Worm (Caenorhabditis elegans) whole organism, L4 larva: ENCODE results near the gene acr-2.

Experiments
- F26F4.8 ChIP-seq: fragments of 200-800 bp; sonication (Bioruptor generic); conservative IDR thresholded peaks from 2 replicates; pipeline ENCODE4 v1.3.6; 2022; ENCODE audit warnings: missing genetic modification characterization, missing compliant biosample characterization
- F49E8.2 ChIP-seq: sonication (generic microtip); optimal IDR thresholded peaks from 2 replicates; lab custom pipeline; 2016; ENCODE audit warnings: missing compliant biosample characterization, mild to moderate bottlenecking, missing genetic modification characterization, borderline replicate concordance
- Y105C5A.15 ChIP-seq: fragments of 200-800 bp; sonication (Bioruptor generic); IDR thresholded peaks from 2 replicates; pipeline ENCODE4 v1.3.6; 2022; ENCODE audit warnings: missing genetic modification characterization, missing compliant biosample characterization
- ZK337.2 ChIP-seq: fragments of 200-800 bp; sonication (Bioruptor generic); IDR thresholded peaks from 2 replicates; pipeline ENCODE4 v1.3.6; 2022; ENCODE audit warnings: missing genetic modification reagents, missing genetic modification characterization, missing compliant biosample characterization
- ZK546.5 ChIP-seq, 2 experiments: sonication (generic microtip); optimal IDR thresholded peaks; 2 replicates each; lab custom pipeline; 2017; ENCODE audit warnings: missing biosample characterization in 2 of 2, missing genetic modification characterization in 2 of 2
- aha-1 ChIP-seq: fragments of 150-350 bp; peaks from one replicate; lab custom pipeline; 2014; ENCODE audit warnings: missing biosample characterization, missing genetic modification characterization
- ama-1 ChIP-seq: fragments of 150-350 bp; optimal IDR thresholded peaks from 2 replicates; lab custom pipeline; 2014; ENCODE audit warnings: inconsistent platforms, mixed read lengths
- arid-1 ChIP-seq: fragments of 200-800 bp; sonication (Bioruptor generic); conservative IDR thresholded peaks from 2 replicates; pipeline ENCODE4 v1.3.6; 2022; ENCODE audit warnings: missing genetic modification reagents, missing genetic modification characterization, missing compliant biosample characterization
- ceh-20 ChIP-seq: fragments of 200-800 bp; sonication (Bioruptor generic); IDR thresholded peaks from 2 replicates; pipeline ENCODE4 v1.3.6; 2022; ENCODE audit warnings: missing genetic modification reagents, missing genetic modification characterization, missing compliant biosample characterization
- ces-1 ChIP-seq: fragments of 150-350 bp; sonication (generic microtip); optimal IDR thresholded peaks from 4 replicates; lab custom pipeline; 2014; ENCODE audit warnings: missing biosample characterization, missing genetic modification reagents, missing genetic modification characterization
- cey-2 ChIP-seq: sonication (generic microtip); optimal IDR thresholded peaks from 3 replicates; lab custom pipeline; 2017; ENCODE audit warnings: missing genetic modification characterization, mild to moderate bottlenecking, missing compliant biosample characterization, antibody characterized with exemption, borderline replicate concordance; ENCODE audit not compliant: insufficient read depth
- daf-12 ChIP-seq: fragments of 150-350 bp; optimal IDR thresholded peaks from 2 replicates; lab custom pipeline; 2014; ENCODE audit warnings: missing biosample characterization, missing genetic modification reagents, missing genetic modification characterization
- daf-8 ChIP-seq: fragments of 200-800 bp; sonication (Bioruptor generic); IDR thresholded peaks from 2 replicates; pipeline ENCODE4 v1.3.6; 2022; ENCODE audit warnings: missing genetic modification characterization, missing compliant biosample characterization
- dmd-9 ChIP-seq: fragments of 200-800 bp; sonication (Bioruptor generic); IDR thresholded peaks from 2 replicates; pipeline ENCODE4 v1.3.6; 2022; ENCODE audit warnings: missing genetic modification reagents, missing genetic modification characterization, missing compliant biosample characterization
- dve-1 ChIP-seq: sonication (generic microtip); optimal IDR thresholded peaks from 2 replicates; lab custom pipeline; 2017; ENCODE audit warnings: antibody characterized with exemption, mild to moderate bottlenecking, missing genetic modification characterization, missing compliant biosample characterization; ENCODE audit not compliant: insufficient read depth
- egl-27 ChIP-seq: sonication (generic microtip); optimal IDR thresholded peaks from 3 replicates; lab custom pipeline; 2017; ENCODE audit warnings: missing biosample characterization, missing genetic modification reagents, missing genetic modification characterization
- egl-43 ChIP-seq: fragments of 200-800 bp; sonication (Bioruptor generic); IDR thresholded peaks from 2 replicates; pipeline ENCODE4 v1.3.6; 2022; ENCODE audit warnings: missing genetic modification reagents, missing genetic modification characterization, missing compliant biosample characterization
- hif-1 ChIP-seq, 2 experiments: sonication (generic microtip); optimal IDR thresholded peaks; 2 replicates each; lab custom pipeline; 2016 to 2017; ENCODE audit warnings: missing compliant biosample characterization in 2 of 2, missing genetic modification characterization in 2 of 2, missing genetic modification reagents in 2 of 2, missing genotype in 2 of 2, mild to moderate bottlenecking in 1 of 2
- hlh-30 ChIP-seq: sonication (generic microtip); optimal IDR thresholded peaks from 2 replicates; lab custom pipeline; 2017; ENCODE audit warnings: antibody characterized with exemption, mild to moderate bottlenecking, missing genetic modification characterization, missing compliant biosample characterization; ENCODE audit not compliant: insufficient read depth
- hmg-1.1 ChIP-seq: fragments of 200-800 bp; sonication (Bioruptor generic); IDR thresholded peaks from 2 replicates; pipeline ENCODE4 v1.3.6; 2022; ENCODE audit warnings: missing genetic modification reagents, missing genetic modification characterization, missing compliant biosample characterization
- lin-13 ChIP-seq: fragments of 150-350 bp; optimal IDR thresholded peaks from 2 replicates; lab custom pipeline; 2014; ENCODE audit warnings: missing biosample characterization, missing genetic modification reagents, missing genetic modification characterization
- lin-29 ChIP-seq: fragments of 200-800 bp; sonication (Bioruptor generic); IDR thresholded peaks from 2 replicates; pipeline ENCODE4 v1.3.6; 2022; ENCODE audit warnings: missing genetic modification reagents, missing genetic modification characterization, missing compliant biosample characterization
- lin-38 ChIP-seq: fragments of 200-800 bp; sonication (Bioruptor generic); IDR thresholded peaks from 2 replicates; pipeline ENCODE4 v1.3.6; 2022; ENCODE audit warnings: missing genetic modification reagents, missing genetic modification characterization, missing compliant biosample characterization
- lir-3 ChIP-seq: sonication (generic microtip); optimal IDR thresholded peaks from 2 replicates; lab custom pipeline; 2016; ENCODE audit warnings: mild to moderate bottlenecking, missing genetic modification characterization, missing compliant biosample characterization
- lsy-2 ChIP-seq, 2 experiments: fragments of 150-350 bp in 1 of 2; sonication (generic microtip) in 1 of 2; optimal IDR thresholded peaks; 2 replicates each; lab custom pipeline; 2014 to 2017; ENCODE audit warnings: missing biosample characterization in 2 of 2, missing genetic modification characterization in 2 of 2
- madf-9 ChIP-seq: fragments of 200-800 bp; sonication (Bioruptor generic); conservative IDR thresholded peaks from 2 replicates; pipeline ENCODE4 v1.3.6; 2022; ENCODE audit warnings: missing genetic modification reagents, missing genetic modification characterization, missing compliant biosample characterization
- mdl-1 ChIP-seq, 2 experiments: fragments of 150-350 bp in 1 of 2; sonication (generic microtip) in 1 of 2; optimal IDR thresholded peaks; 2 replicates each; lab custom pipeline; 2014 to 2017; ENCODE audit warnings: missing biosample characterization in 2 of 2, missing genetic modification characterization in 2 of 2
- mdt-29 ChIP-seq: fragments of 200-800 bp; sonication (Bioruptor generic); IDR thresholded peaks from 2 replicates; pipeline ENCODE4 v1.3.6; 2022; ENCODE audit warnings: missing genetic modification reagents, missing genetic modification characterization, missing compliant biosample characterization
- mxl-2 ChIP-seq: fragments of 200-800 bp; sonication (Bioruptor generic); conservative IDR thresholded peaks from 2 replicates; pipeline ENCODE4 v1.3.6; 2022; ENCODE audit warnings: missing genetic modification reagents, missing genetic modification characterization, missing compliant biosample characterization
- nhr-10 ChIP-seq: fragments of 150-350 bp; optimal IDR thresholded peaks from 2 replicates; lab custom pipeline; 2014; ENCODE audit warnings: missing biosample characterization, missing genetic modification characterization
- nhr-102 ChIP-seq: sonication (generic microtip); optimal IDR thresholded peaks from 2 replicates; lab custom pipeline; 2016; ENCODE audit warnings: mild to moderate bottlenecking, missing genetic modification characterization, moderate library complexity, missing compliant biosample characterization
- nhr-111 ChIP-seq: fragments of 200-800 bp; sonication (Bioruptor generic); optimal IDR thresholded peaks from 2 replicates; lab custom pipeline; 2018; ENCODE audit warnings: mild to moderate bottlenecking, missing genetic modification characterization, missing compliant biosample characterization
- nhr-237 ChIP-seq: sonication (generic microtip); optimal IDR thresholded peaks from 2 replicates; lab custom pipeline; 2017; ENCODE audit warnings: missing biosample characterization, missing genetic modification characterization
- nhr-28 ChIP-seq: fragments of 150-350 bp; optimal IDR thresholded peaks from 2 replicates; lab custom pipeline; 2014; ENCODE audit warnings: missing biosample characterization, missing genetic modification characterization
- nhr-41 ChIP-seq: fragments of 200-800 bp; sonication (Bioruptor generic); IDR thresholded peaks from 2 replicates; pipeline ENCODE4 v1.3.6; 2022; ENCODE audit warnings: missing genetic modification reagents, missing genetic modification characterization, missing compliant biosample characterization
- pha-4 ChIP-seq, 2 experiments: fragments of 150-350 bp in 1 of 2; fragments of 200-800 bp in 1 of 2; sonication (Bioruptor generic) in 1 of 2; IDR thresholded peaks in 1 of 2; optimal IDR thresholded peaks in 1 of 2; 2 replicates each; pipeline versions ENCODE4 v1.3.6 to Lab custom; 2014 to 2022; ENCODE audit warnings: missing genetic modification characterization in 2 of 2, missing genetic modification reagents in 2 of 2, missing biosample characterization in 1 of 2, missing compliant biosample characterization in 1 of 2
- rbr-2 ChIP-seq: sonication (generic microtip); optimal IDR thresholded peaks from 2 replicates; lab custom pipeline; 2016; ENCODE audit warnings: missing genotype, missing genetic modification characterization, missing compliant biosample characterization
- skn-1 ChIP-seq: fragments of 150-350 bp; optimal IDR thresholded peaks from 2 replicates; lab custom pipeline; 2014; ENCODE audit warnings: missing biosample characterization, missing genetic modification characterization
- tag-97 ChIP-seq: fragments of 200-800 bp; sonication (Bioruptor generic); IDR thresholded peaks from 2 replicates; pipeline ENCODE4 v1.3.6; 2022; ENCODE audit warnings: missing genetic modification characterization, missing compliant biosample characterization
- tra-1 ChIP-seq: fragments of 200-800 bp; sonication (Bioruptor generic); IDR thresholded peaks from 2 replicates; pipeline ENCODE4 v1.3.6; 2022; ENCODE audit warnings: missing genetic modification reagents, missing genetic modification characterization, missing compliant biosample characterization
- unc-130 ChIP-seq: sonication (generic microtip); optimal IDR thresholded peaks from 2 replicates; lab custom pipeline; 2016; ENCODE audit warnings: missing genetic modification reagents, missing genetic modification characterization, missing compliant biosample characterization
- unc-62 ChIP-seq, 3 experiments: fragments of 150-350 bp in 1 of 3; sonication (generic microtip); optimal IDR thresholded peaks in 2 of 3; peaks in 1 of 3; 1 replicate in 1 of 3; 2 replicates in 2 of 3; lab custom pipeline; 2014 to 2017; ENCODE audit warnings: missing biosample characterization in 3 of 3, missing genetic modification characterization in 3 of 3, missing genetic modification reagents in 3 of 3, missing genotype in 1 of 3
- zip-2 ChIP-seq: fragments of 150-350 bp; optimal IDR thresholded peaks from 2 replicates; lab custom pipeline; 2014; ENCODE audit warnings: missing biosample characterization, missing genetic modification characterization

The acr-2 gene

DNA sequence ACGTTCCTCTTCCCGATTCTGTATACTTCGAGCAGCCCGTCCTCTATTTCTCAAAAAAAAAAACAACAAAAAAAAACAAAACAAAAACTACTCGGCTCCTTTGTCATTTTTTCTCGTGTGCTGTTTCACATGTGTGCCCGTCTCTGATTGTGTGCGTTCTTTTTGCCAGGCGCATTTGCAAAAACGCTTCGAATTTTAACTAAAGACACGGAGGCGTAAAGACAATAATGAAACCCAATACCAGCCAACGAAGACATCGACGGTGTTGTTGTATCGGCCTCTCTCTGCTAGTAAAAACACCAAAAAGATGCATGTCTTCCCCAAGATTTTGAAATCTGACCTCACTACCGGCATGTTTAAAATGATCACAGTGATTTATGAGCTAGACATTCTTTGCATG is 44.5 kb downstream of the acr-2 start:
- TF ChIP-seq nhr-237 (tag; lab: Kevin White, UChicago), result no peak
- TF ChIP-seq F26F4.8 (GFP tag; lab: Robert Waterston, UW), result no peak
- TF ChIP-seq egl-27, result no peak
- no peak for TF ChIP-seq pha-4 (GFP tag; IDR thresholded peaks at IDR 0.05; lab: Robert Waterston, UW)
- peak; percentile 34 for TF ChIP-seq pha-4 (tag; optimal IDR thresholded peaks at IDR 0.05; lab: Kevin White, UChicago)
- TF ChIP-seq unc-62 (GFP tag; optimal IDR thresholded peaks at IDR 0.05 in 1 of 2; lab: Kevin White, UChicago), result peak in 1 of 2 experiments; percentile 31
- TF ChIP-seq unc-62 (tag; optimal IDR thresholded peaks at IDR 0.05; lab: Kevin White, UChicago), result no peak
- no peak for TF ChIP-seq daf-12 (tag; lab: Kevin White, UChicago)
- peak; percentile 97 for TF ChIP-seq aha-1
- TF ChIP-seq nhr-10, result no peak
- no peak for TF ChIP-seq egl-43 (GFP tag; lab: Robert Waterston, UW)
- TF ChIP-seq daf-8 (GFP tag; lab: Robert Waterston, UW), result no peak
- no peak for TF ChIP-seq nhr-41 (GFP tag; lab: Robert Waterston, UW)
- TF ChIP-seq skn-1, result no peak
- TF ChIP-seq lin-29 (GFP tag; lab: Robert Waterston, UW), result no peak
- no peak for TF ChIP-seq ceh-20
- no peak for TF ChIP-seq dmd-9 (GFP tag; lab: Robert Waterston, UW)
- TF ChIP-seq hif-1 (tag; optimal IDR thresholded peaks at IDR 0.05; lab: Kevin White, UChicago), result peak in 1 of 2 experiments; percentile 64
- peak in 1 of 2 experiments; percentile 14 for TF ChIP-seq lsy-2 (tag; optimal IDR thresholded peaks at IDR 0.05; lab: Kevin White, UChicago)
- TF ChIP-seq cey-2 (tag; lab: Kevin White, UChicago), result no peak
- TF ChIP-seq lin-13 (GFP tag; lab: Kevin White, UChicago), result no peak
- TF ChIP-seq tag-97 (GFP tag; lab: Robert Waterston, UW), result no peak
- no peak for TF ChIP-seq unc-130 (GFP tag; lab: Kevin White, UChicago)
- peak in 1 of 2 experiments; percentile 89 for TF ChIP-seq mdl-1 (tag; optimal IDR thresholded peaks at IDR 0.05; lab: Kevin White, UChicago)
- no peak for TF ChIP-seq tra-1 (GFP tag; lab: Robert Waterston, UW)
- no peak for TF ChIP-seq ZK337.2 (GFP tag; lab: Robert Waterston, UW)
- no peak for TF ChIP-seq lir-3 (tag; lab: Kevin White, UChicago)
- TF ChIP-seq lin-38, result peak; percentile 29; the same call in 1 of the 2 replicates
- TF ChIP-seq hlh-30 (tag; lab: Kevin White, UChicago), result peak; percentile 54
- no peak for TF ChIP-seq mxl-2 (GFP tag; lab: Robert Waterston, UW)
- no peak for TF ChIP-seq F49E8.2 (tag; lab: Kevin White, UChicago)
- peak; percentile 7 for TF ChIP-seq dve-1 (tag; lab: Kevin White, UChicago)
- TF ChIP-seq ces-1 (GFP tag; lab: Kevin White, UChicago), result no peak
- TF ChIP-seq nhr-28, result no peak
- TF ChIP-seq nhr-102 (tag; lab: Kevin White, UChicago), result no peak
- no peak for TF ChIP-seq zip-2 (tag; lab: Kevin White, UChicago)
- no peak for TF ChIP-seq nhr-111 (GFP tag; lab: Kevin White, UChicago)
- peak; percentile 46 for TF ChIP-seq ama-1 (lab: Kevin White, UChicago)
- no peak for TF ChIP-seq madf-9 (GFP tag; lab: Robert Waterston, UW)
- TF ChIP-seq ZK546.5 (tag; optimal IDR thresholded peaks at IDR 0.05; lab: Kevin White, UChicago), result no peak
- TF ChIP-seq hmg-1.1 (GFP tag; lab: Robert Waterston, UW), result 0 out of 2 replicates have a peak, but pooled peaks have one; percentile 11
- no peak for TF ChIP-seq rbr-2
- TF ChIP-seq arid-1 (GFP tag; lab: Robert Waterston, UW), result no peak
- no peak for TF ChIP-seq Y105C5A.15 (GFP tag; lab: Robert Waterston, UW)
- 0 out of 2 replicates have a peak, but pooled peaks have one; percentile 4 for TF ChIP-seq mdt-29 (GFP tag; lab: Robert Waterston, UW)
